Worm (Caenorhabditis elegans): ENCODE results near the gene mex-5.
A peak's percentile ranks its signal among the peaks of the same experiment; 100 is the strongest.

mex-5 gene

ce11 chrIV:13353143-13353773 is at the start of gene mex-5, which contains the start of gene rec-8:
mex-5 (plus strand) TSS chrIV:13353723.
rec-8 (minus strand) TSS chrIV:13353193.
- TF ChIP-seq B0019.2 (GFP tag; conservative IDR thresholded peaks at IDR 0.05) (peak; percentile 84), T07F8.4 (tag; optimal IDR thresholded peaks at IDR 0.05) (no peak), nhr-90 (tag; optimal IDR thresholded peaks at IDR 0.05) (no peak), F57A8.1 (GFP tag; optimal IDR thresholded peaks at IDR 0.05) (no peak), lag-1 (GFP tag; IDR thresholded peaks at IDR 0.05) (no peak), B0261.1 (tag; optimal IDR thresholded peaks at IDR 0.05) (no peak), repo-1 (tag; optimal IDR thresholded peaks at IDR 0.05) (no peak), F22D6.2 (tag; optimal IDR thresholded peaks at IDR 0.05) (no peak), aptf-2 (GFP tag; conservative IDR thresholded peaks at IDR 0.05) (no peak), aptf-3 (GFP tag; IDR thresholded peaks at IDR 0.05) (no peak), mel-28 (tag; optimal IDR thresholded peaks at IDR 0.05; ENCODE audit: borderline replicate concordance) (no peak), ccch-3 (GFP tag; optimal IDR thresholded peaks at IDR 0.05) (no peak), ceh-27 (GFP tag; optimal IDR thresholded peaks at IDR 0.05) (no peak), bed-2 (GFP tag; IDR thresholded peaks at IDR 0.05) (no peak), mcd-1 (GFP tag; IDR thresholded peaks at IDR 0.05) (peak; percentile 40; the same call in 1 of the 2 replicates), Y79H2A.3 (GFP tag; conservative IDR thresholded peaks at IDR 0.05) (no peak), ets-4 (GFP tag; optimal IDR thresholded peaks at IDR 0.05) (no peak), F39B2.1 (GFP tag; IDR thresholded peaks at IDR 0.05) (no peak), egl-44 (GFP tag; IDR thresholded peaks at IDR 0.05) (no peak), nhr-27 (tag; optimal IDR thresholded peaks at IDR 0.05) (no peak), ceh-100 (GFP tag; IDR thresholded peaks at IDR 0.05) (no peak), gei-17 (GFP tag; optimal IDR thresholded peaks at IDR 0.05) (no peak), rcor-1 (GFP tag; IDR thresholded peaks at IDR 0.05) (peak; percentile 28; the same call in 1 of the 2 replicates), pha-4 (tag; optimal IDR thresholded peaks at IDR 0.05) (no peak), C06A6.2 (GFP tag; conservative IDR thresholded peaks at IDR 0.05) (no peak), F52B5.7 (tag; optimal IDR thresholded peaks at IDR 0.05) (no peak), nhr-80 (tag; optimal IDR thresholded peaks at IDR 0.05) (no peak), nhr-120 (GFP tag; IDR thresholded peaks at IDR 0.05) (no peak), ceh-91 (GFP tag; IDR thresholded peaks at IDR 0.05) (peak; percentile 94), nfya-2 (GFP tag; IDR thresholded peaks at IDR 0.05) (no peak), athp-1 (tag; optimal IDR thresholded peaks at IDR 0.05) (peak; percentile 31), ZK185.1 (tag; optimal IDR thresholded peaks at IDR 0.05; ENCODE audit: poor library complexity, severe bottlenecking) (no peak), hlh-26 (GFP tag; conservative IDR thresholded peaks at IDR 0.05) (no peak), nhr-179 (tag; optimal IDR thresholded peaks at IDR 0.05) (no peak), egrh-3 (GFP tag; IDR thresholded peaks at IDR 0.05) (no peak), ceh-58 (GFP tag; IDR thresholded peaks at IDR 0.05) (no peak), B0035.1 (tag; optimal IDR thresholded peaks at IDR 0.05) (no peak), ztf-22 (GFP tag; optimal IDR thresholded peaks at IDR 0.05) (no peak), lsl-1 (GFP tag; optimal IDR thresholded peaks at IDR 0.05) (peak; percentile 97), lsy-27 (tag; optimal IDR thresholded peaks at IDR 0.05; ENCODE audit: borderline replicate concordance, insufficient read depth) (no peak), F57C9.4 (tag; optimal IDR thresholded peaks at IDR 0.05) (no peak), snpc-1.1 (tag; optimal IDR thresholded peaks at IDR 0.05; ENCODE audit: insufficient read depth) (peak; percentile 82), ceh-79 (tag; optimal IDR thresholded peaks at IDR 0.05) (no peak), snpc-3.4 (tag; optimal IDR thresholded peaks at IDR 0.05) (peak; percentile 97), akir-1 (GFP tag; optimal IDR thresholded peaks at IDR 0.05) (no peak), B0336.3 (GFP tag; IDR thresholded peaks at IDR 0.05) (peak; percentile 42; the same call in 1 of the 2 replicates), Y53G8AR.9 (GFP tag; conservative IDR thresholded peaks at IDR 0.05) (0 out of 2 replicates have a peak, but pooled peaks have one; percentile 38), F49E8.2 (tag; optimal IDR thresholded peaks at IDR 0.05; ENCODE audit: insufficient read depth) (peak; percentile 95)
